Fruit fly (Drosophila melanogaster): Measurements from ENCODE around the gene Atg16.

The Atg16 gene

DNA sequence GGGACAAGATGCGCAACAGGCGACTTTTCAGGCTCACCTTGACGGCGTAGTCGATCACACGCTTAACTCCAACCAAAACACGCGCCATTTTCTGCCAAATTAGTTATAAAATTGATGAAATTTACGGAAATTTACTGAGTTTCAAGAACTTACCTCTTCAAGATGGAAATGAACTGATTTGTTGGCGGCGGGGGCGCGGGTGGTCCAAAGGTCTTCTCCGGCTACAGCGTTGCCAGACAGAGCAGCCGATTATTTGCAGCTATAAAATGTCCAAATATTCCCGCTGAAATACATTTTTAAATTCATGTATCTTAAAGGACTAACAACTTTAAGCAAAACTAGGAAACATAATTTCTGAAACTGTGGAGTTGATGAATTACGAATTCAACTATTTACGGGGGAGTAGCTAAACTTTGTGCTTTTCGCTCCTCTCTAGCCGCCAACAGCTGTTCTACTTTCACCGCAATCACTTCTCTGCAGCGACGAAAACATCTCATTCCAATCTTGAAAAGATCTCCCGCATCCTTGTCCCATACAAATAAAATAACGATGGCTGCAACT, 32.1 kb downstream of the Atg16 start, which contains the start of the genes Etfb and CG7789 (continued):
- TF ChIP-seq lola (GFP tag; optimal IDR thresholded peaks at IDR 0.05), result peak in 1 of 3 experiments; percentile 43
- peak; percentile 34 for TF ChIP-seq CG12236 (GFP tag; optimal IDR thresholded peaks at IDR 0.05)
- peak; percentile 56; the same call in 2 of the 3 replicates for TF ChIP-seq CG7357 (GFP tag; IDR thresholded peaks at IDR 0.05)
- TF ChIP-seq da (GFP tag; optimal IDR thresholded peaks at IDR 0.05), result peak; percentile 63
- TF ChIP-seq CG13775 (GFP tag; optimal IDR thresholded peaks at IDR 0.05), result peak; percentile 83
- TF ChIP-seq CG11093 (GFP tag; IDR thresholded peaks at IDR 0.05), result no peak; the same call in 2 of the 3 replicates
- TF ChIP-seq CG6689 (GFP tag; IDR thresholded peaks at IDR 0.05), result peak; percentile 73
- TF ChIP-seq CTCF (GFP tag; optimal IDR thresholded peaks at IDR 0.05), result peak; percentile 19
- TF ChIP-seq rib (GFP tag; IDR thresholded peaks at IDR 0.05), result peak; percentile 75
- peak; percentile 74 for TF ChIP-seq CG15514 (GFP tag; optimal IDR thresholded peaks at IDR 0.05)
- no peak for TF ChIP-seq unpg (GFP tag; optimal IDR thresholded peaks at IDR 0.05)
- peak; percentile 91 for TF ChIP-seq CG4617 (GFP tag; optimal IDR thresholded peaks at IDR 0.05; ENCODE audit: borderline replicate concordance)
- TF ChIP-seq CG12071 (GFP tag; optimal IDR thresholded peaks at IDR 0.05), result no peak
- TF ChIP-seq CG5180 (GFP tag; optimal IDR thresholded peaks at IDR 0.05), result no peak
- peak; percentile 74 for TF ChIP-seq Hr3 (GFP tag; optimal IDR thresholded peaks at IDR 0.05)
- TF ChIP-seq BtbVII (GFP tag; optimal IDR thresholded peaks at IDR 0.05), result no peak
- no peak for TF ChIP-seq lbe (GFP tag; optimal IDR thresholded peaks at IDR 0.05)
- no peak for TF ChIP-seq Deaf1 (tag; optimal IDR thresholded peaks at IDR 0.05)
- TF ChIP-seq Doc2 (GFP tag; IDR thresholded peaks at IDR 0.05), result no peak
- peak; percentile 5 for TF ChIP-seq wek (GFP tag; optimal IDR thresholded peaks at IDR 0.05)
- peak; percentile 42; the same call in 1 of the 2 replicates for TF ChIP-seq cas (GFP tag; IDR thresholded peaks at IDR 0.05)
- peak; percentile 70 for TF ChIP-seq CG14860 (GFP tag; IDR thresholded peaks at IDR 0.05; ENCODE audit: partially characterized antibody)
- peak; percentile 71 for TF ChIP-seq inv (GFP tag; IDR thresholded peaks at IDR 0.05; ENCODE audit: partially characterized antibody)
- peak; percentile 86 for TF ChIP-seq CG12659 (GFP tag; optimal IDR thresholded peaks at IDR 0.05)
- no peak for TF ChIP-seq CG13894 (tag; optimal IDR thresholded peaks at IDR 0.05)
- TF ChIP-seq Hey (tag; optimal IDR thresholded peaks at IDR 0.05), result no peak
- TF ChIP-seq CG11696 (GFP tag; IDR thresholded peaks at IDR 0.05), result no peak
- peak; percentile 55 for TF ChIP-seq Atf-2 (GFP tag; optimal IDR thresholded peaks at IDR 0.05)
- no peak for TF ChIP-seq pan (optimal IDR thresholded peaks at IDR 0.05)
- peak in 1 of 2 experiments; percentile 84 for TF ChIP-seq pan (GFP tag; optimal IDR thresholded peaks at IDR 0.05 in 1 of 2, IDR thresholded peaks at IDR 0.05 in 1 of 2)
- TF ChIP-seq CG17802 (tag; optimal IDR thresholded peaks at IDR 0.05), result no peak
- peak; percentile 80 for TF ChIP-seq CoRest (tag; optimal IDR thresholded peaks at IDR 0.05)
- TF ChIP-seq fd3F (GFP tag; optimal IDR thresholded peaks at IDR 0.05), result peak; percentile 63
- peak; percentile 74 for TF ChIP-seq Chrac-16 (GFP tag; optimal IDR thresholded peaks at IDR 0.05)
- peak; percentile 70 for TF ChIP-seq mirr (GFP tag; optimal IDR thresholded peaks at IDR 0.05)
- TF ChIP-seq CG17912 (GFP tag; optimal IDR thresholded peaks at IDR 0.05), result peak; percentile 46
- no peak for TF ChIP-seq tll (GFP tag; optimal IDR thresholded peaks at IDR 0.05)
- TF ChIP-seq lilli (GFP tag; optimal IDR thresholded peaks at IDR 0.05), result peak; percentile 88
- no peak for TF ChIP-seq cwo (GFP tag; optimal IDR thresholded peaks at IDR 0.05)
- TF ChIP-seq chinmo (GFP tag; IDR thresholded peaks at IDR 0.05; ENCODE audit: partially characterized antibody), result peak; percentile 17; the same call in 1 of the 4 replicates
- TF ChIP-seq CG7928 (GFP tag; optimal IDR thresholded peaks at IDR 0.05), result no peak
- TF ChIP-seq D19A (tag; optimal IDR thresholded peaks at IDR 0.05), result no peak
- 0 out of 2 replicates have a peak, but pooled peaks have one; percentile 36 for TF ChIP-seq CG43689 (GFP tag; IDR thresholded peaks at IDR 0.05)
- peak; percentile 94 for TF ChIP-seq CG3847 (GFP tag; IDR thresholded peaks at IDR 0.05)
- TF ChIP-seq Lpt (GFP tag; optimal IDR thresholded peaks at IDR 0.05), result no peak
- peak; percentile 52; the same call in 1 of the 2 replicates for TF ChIP-seq Atf6 (GFP tag; IDR thresholded peaks at IDR 0.05)
- TF ChIP-seq tio (GFP tag; optimal IDR thresholded peaks at IDR 0.05), result no peak
- TF ChIP-seq Sox100B (GFP tag; optimal IDR thresholded peaks at IDR 0.05), result no peak
- no peak for TF ChIP-seq Vsx1 (GFP tag; optimal IDR thresholded peaks at IDR 0.05)

Data from whole organism, embryonic.